Worm (Caenorhabditis elegans) whole organism, young adult: ENCODE results near the gene frm-3.

Experiments
- F39B2.1 ChIP-seq: fragments of 200-800 bp; sonication (Bioruptor generic); IDR thresholded peaks from 2 replicates; pipeline ENCODE4 v1.3.6; 2022; ENCODE audit warnings: missing genetic modification reagents, missing genetic modification characterization, missing compliant biosample characterization
- ZK185.1 ChIP-seq: sonication (generic microtip); optimal IDR thresholded peaks from 2 replicates; lab custom pipeline; 2016; ENCODE audit warnings: mild to moderate bottlenecking, missing genetic modification characterization, missing compliant biosample characterization; ENCODE audit not compliant: poor library complexity, severe bottlenecking
- ama-1 ChIP-seq, 3 experiments: fragments of 150-350 bp in 1 of 3; sonication (generic microtip) in 2 of 3; optimal IDR thresholded peaks; 2 replicates each; lab custom pipeline; 2014 to 2018; ENCODE audit warnings: missing biosample characterization in 2 of 3, missing genetic modification characterization in 2 of 3, missing genetic modification reagents in 2 of 3
- bed-1 ChIP-seq: fragments of 200-800 bp; sonication (Bioruptor generic); IDR thresholded peaks from 2 replicates; pipeline ENCODE4 v1.3.6; 2022; ENCODE audit warnings: missing genetic modification reagents, missing genetic modification characterization, missing compliant biosample characterization
- dpl-1 ChIP-seq: fragments of 150-350 bp; optimal IDR thresholded peaks from 2 replicates; lab custom pipeline; 2014; ENCODE audit warnings: missing biosample characterization, missing genetic modification reagents, missing genetic modification characterization
- efl-1 ChIP-seq: fragments of 150-350 bp; optimal IDR thresholded peaks from 2 replicates; lab custom pipeline; 2014; ENCODE audit warnings: missing biosample characterization, missing genetic modification reagents, missing genetic modification characterization
- lag-1 ChIP-seq: fragments of 200-800 bp; sonication (Bioruptor generic); IDR thresholded peaks from 2 replicates; pipeline ENCODE4 v1.3.6; 2022; ENCODE audit warnings: missing genetic modification reagents, missing genetic modification characterization, missing compliant biosample characterization
- madf-6 ChIP-seq: fragments of 200-800 bp; sonication (Bioruptor generic); IDR thresholded peaks from 2 replicates; pipeline ENCODE4 v1.3.6; 2022; ENCODE audit warnings: missing genetic modification reagents, missing genetic modification characterization, missing compliant biosample characterization
- nhr-80 ChIP-seq: sonication (generic microtip); optimal IDR thresholded peaks from 2 replicates; lab custom pipeline; 2016; ENCODE audit warnings: missing genetic modification characterization, missing compliant biosample characterization
- snpc-4 ChIP-seq, 5 experiments: fragments of 150-350 bp in 1 of 5; sonication (generic microtip) in 4 of 5; optimal IDR thresholded peaks; 2 replicates each; lab custom pipeline; 2014 to 2018; ENCODE audit warnings: missing genetic modification characterization in 5 of 5, missing biosample characterization in 3 of 5, antibody characterized with exemption in 2 of 5, mild to moderate bottlenecking in 2 of 5, missing compliant biosample characterization in 2 of 5, missing genotype in 2 of 5, moderate library complexity in 2 of 5, missing genetic modification reagents in 1 of 5

DNA sequence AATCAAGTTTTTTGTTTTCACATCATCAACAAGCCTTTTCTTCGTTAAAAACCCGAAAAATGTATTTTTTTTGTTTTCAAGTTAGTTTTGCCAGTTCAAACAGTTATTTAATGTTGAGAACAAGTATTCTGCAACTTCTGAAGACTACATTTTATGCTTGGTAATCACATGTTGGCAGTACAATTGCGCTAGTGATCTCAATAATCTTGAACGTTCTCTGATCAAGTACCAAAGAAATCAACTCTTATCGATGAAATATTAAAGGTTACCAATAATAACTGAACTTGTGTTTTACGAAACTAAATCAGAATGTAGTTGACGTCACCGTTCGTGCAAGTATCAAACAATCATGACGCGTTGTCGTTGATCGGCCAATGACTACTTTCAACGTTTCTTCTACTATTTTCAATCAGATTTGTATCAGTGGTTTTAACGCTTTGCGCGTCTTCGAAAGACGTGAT lies 38.7 kb upstream of the frm-3 start, which contains the start of gene C35C5.8:
- TF ChIP-seq ama-1 (optimal IDR thresholded peaks at IDR 0.05; lab: Kevin White, UChicago) (no peak), ama-1 (GFP tag; optimal IDR thresholded peaks at IDR 0.05; lab: Kevin White, UChicago) (no peak), lag-1 (no peak), snpc-4 (GFP tag; optimal IDR thresholded peaks at IDR 0.05; lab: Kevin White, UChicago) (no peak), snpc-4 (tag; optimal IDR thresholded peaks at IDR 0.05; lab: Kevin White, UChicago) (no peak), nhr-80 (tag; lab: Kevin White, UChicago) (no peak), efl-1 (GFP tag; lab: Kevin White, UChicago) (no peak), F39B2.1 (GFP tag; lab: Robert Waterston, UW) (no peak), madf-6 (GFP tag; lab: Robert Waterston, UW) (no peak), dpl-1 (GFP tag; lab: Kevin White, UChicago) (no peak), ZK185.1 (tag; lab: Kevin White, UChicago) (no peak), bed-1 (GFP tag; lab: Robert Waterston, UW) (no peak)
